Fruit fly (Drosophila melanogaster): ENCODE results near the gene CG12289.

DNA sequence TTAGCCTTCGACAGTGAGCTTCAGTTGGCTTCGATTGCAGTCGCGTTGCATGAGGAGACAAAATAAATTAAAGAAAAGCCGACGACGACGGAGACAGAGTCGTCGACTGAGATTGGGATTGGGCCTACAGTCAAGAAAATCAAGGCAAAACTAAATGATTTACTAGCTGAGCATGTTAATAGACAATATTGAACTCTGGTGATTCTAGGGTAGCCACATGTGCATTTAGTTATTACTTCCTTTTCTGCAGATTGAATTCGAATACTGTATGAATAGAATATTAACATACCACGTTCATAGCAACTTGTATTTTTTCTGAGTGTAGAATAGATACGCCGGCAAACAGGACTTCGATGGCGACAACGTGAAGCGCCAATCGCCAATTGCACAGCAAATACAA lies 9.9 kb downstream of the CG12289 start:
- TF ChIP-seq h (optimal IDR thresholded peaks at IDR 0.05) (no peak), psq (optimal IDR thresholded peaks at IDR 0.05) (no peak)

Data from Kc167 (cell line).